Worm (Caenorhabditis elegans): ENCODE results near the gene tbx-8.

ce11 chrIII:10339949-10340348 lies 7.2 kb upstream of the tbx-8 start:
- TF ChIP-seq nhr-237 (tag; optimal IDR thresholded peaks at IDR 0.05): no peak
- no peak for TF ChIP-seq fkh-10 (GFP tag; optimal IDR thresholded peaks at IDR 0.05)
- TF ChIP-seq pqm-1 (tag; optimal IDR thresholded peaks at IDR 0.05): no peak
- TF ChIP-seq ces-1 (GFP tag; optimal IDR thresholded peaks at IDR 0.05): no peak
- TF ChIP-seq skn-1 (tag; optimal IDR thresholded peaks at IDR 0.05): no peak
- no peak for TF ChIP-seq zag-1 (tag; optimal IDR thresholded peaks at IDR 0.05)
- no peak for TF ChIP-seq unc-62 (GFP tag; optimal IDR thresholded peaks at IDR 0.05 in 1 of 2)
- no peak for TF ChIP-seq unc-62 (tag; optimal IDR thresholded peaks at IDR 0.05)
- TF ChIP-seq snpc-4 (tag; optimal IDR thresholded peaks at IDR 0.05): no peak
- no peak for TF ChIP-seq snpc-1.2 (GFP tag; IDR thresholded peaks at IDR 0.05)
- TF ChIP-seq ceh-82 (tag; optimal IDR thresholded peaks at IDR 0.05): no peak
- TF ChIP-seq mdt-29 (GFP tag; IDR thresholded peaks at IDR 0.05): no peak
- no peak for TF ChIP-seq lin-39 (tag; optimal IDR thresholded peaks at IDR 0.05)
- no peak for TF ChIP-seq zfp-3 (GFP tag; conservative IDR thresholded peaks at IDR 0.05)

All from whole organism, L4 larva.